Worm (Caenorhabditis elegans) whole organism, early embryonic: Measurements from ENCODE around the gene ZK1290.13.

Source experiments
- B0310.2 ChIP-seq: sonication (generic microtip); optimal IDR thresholded peaks from 2 replicates; lab custom pipeline; 2016; ENCODE audit warnings: mild to moderate bottlenecking, missing genetic modification characterization, missing compliant biosample characterization
- F13C5.2 ChIP-seq: sonication (generic microtip); optimal IDR thresholded peaks from 2 replicates; lab custom pipeline; 2017; ENCODE audit warnings: mild to moderate bottlenecking, missing genetic modification characterization, inconsistent platforms, missing compliant biosample characterization
- aly-1 ChIP-seq: sonication (generic microtip); optimal IDR thresholded peaks from 2 replicates; lab custom pipeline; 2016; ENCODE audit warnings: missing genetic modification characterization, missing compliant biosample characterization
- ama-1 ChIP-seq: fragments of 150-350 bp; optimal IDR thresholded peaks from 2 replicates; lab custom pipeline; 2014
- ceh-13 ChIP-seq: fragments of 200-800 bp; sonication (Bioruptor generic); optimal IDR thresholded peaks from 2 replicates; lab custom pipeline; 2018; ENCODE audit warnings: mild to moderate bottlenecking, missing genetic modification characterization, missing compliant biosample characterization
- ceh-36 ChIP-seq: sonication (generic microtip); optimal IDR thresholded peaks from 2 replicates; lab custom pipeline; 2016; ENCODE audit warnings: missing genetic modification characterization, inconsistent platforms, missing compliant biosample characterization
- ets-7 ChIP-seq: sonication (generic microtip); optimal IDR thresholded peaks from 2 replicates; lab custom pipeline; 2016; ENCODE audit warnings: missing genotype, missing genetic modification characterization, missing compliant biosample characterization
- flt-1 ChIP-seq: fragments of 200-800 bp; sonication (Bioruptor generic); IDR thresholded peaks from 2 replicates; pipeline ENCODE4 v1.3.6; 2022; ENCODE audit warnings: missing genetic modification characterization, missing compliant biosample characterization
- hmbx-1 ChIP-seq: sonication (generic microtip); optimal IDR thresholded peaks from 2 replicates; lab custom pipeline; 2016; ENCODE audit warnings: mild to moderate bottlenecking, missing genetic modification characterization, missing compliant biosample characterization
- hmg-4 ChIP-seq: fragments of 200-800 bp; sonication (Bioruptor generic); optimal IDR thresholded peaks from 2 replicates; lab custom pipeline; 2018; ENCODE audit warnings: mild to moderate bottlenecking, missing genetic modification characterization, missing compliant biosample characterization
- hnd-1 ChIP-seq: sonication (generic microtip); optimal IDR thresholded peaks from 2 replicates; lab custom pipeline; 2016; ENCODE audit warnings: missing genetic modification characterization, missing compliant biosample characterization
- pes-1 ChIP-seq: fragments of 200-800 bp; sonication (Bioruptor generic); IDR thresholded peaks from 2 replicates; pipeline ENCODE4 v1.3.6; 2022; ENCODE audit warnings: missing genetic modification reagents, missing genetic modification characterization, missing compliant biosample characterization
- scrt-1 ChIP-seq: fragments of 200-800 bp; sonication (Bioruptor generic); IDR thresholded peaks from 2 replicates; pipeline ENCODE4 v1.3.6; 2022; ENCODE audit warnings: missing genetic modification characterization, missing compliant biosample characterization
- sea-1 ChIP-seq: fragments of 200-800 bp; sonication (Bioruptor generic); conservative IDR thresholded peaks from 2 replicates; pipeline ENCODE4 v1.3.6; 2022; ENCODE audit warnings: missing genetic modification characterization, missing compliant biosample characterization
- tbx-11 ChIP-seq: fragments of 200-800 bp; sonication (Bioruptor generic); IDR thresholded peaks from 2 replicates; pipeline ENCODE4 v1.3.6; 2022; ENCODE audit warnings: missing genetic modification characterization, missing compliant biosample characterization
- tbx-37 ChIP-seq: fragments of 200-800 bp; sonication (Bioruptor generic); conservative IDR thresholded peaks from 2 replicates; pipeline ENCODE4 v1.3.6; 2022; ENCODE audit warnings: missing genetic modification reagents, missing genetic modification characterization, missing compliant biosample characterization
- tra-4 ChIP-seq: sonication (generic microtip); optimal IDR thresholded peaks from 2 replicates; lab custom pipeline; 2017; ENCODE audit warnings: missing genetic modification characterization, missing compliant biosample characterization

ZK1290.13 gene

ce11 chrII:7547269-7547668, 12.5 kb downstream of the ZK1290.13 start:
- TF ChIP-seq hmbx-1: no peak
- TF ChIP-seq ceh-13 (GFP tag; lab: Kevin White, UChicago): no peak
- TF ChIP-seq hmg-4 (GFP tag; lab: Kevin White, UChicago): no peak
- TF ChIP-seq pes-1 (GFP tag; lab: Robert Waterston, UW): no peak
- no peak for TF ChIP-seq F13C5.2 (tag; lab: Kevin White, UChicago)
- no peak for TF ChIP-seq sea-1
- TF ChIP-seq ceh-36 (tag; lab: Kevin White, UChicago): no peak
- no peak for TF ChIP-seq tra-4
- TF ChIP-seq scrt-1 (GFP tag; lab: Robert Waterston, UW): no peak
- TF ChIP-seq tbx-37 (GFP tag; lab: Robert Waterston, UW): no peak
- TF ChIP-seq flt-1 (GFP tag; lab: Robert Waterston, UW): no peak

DNA sequence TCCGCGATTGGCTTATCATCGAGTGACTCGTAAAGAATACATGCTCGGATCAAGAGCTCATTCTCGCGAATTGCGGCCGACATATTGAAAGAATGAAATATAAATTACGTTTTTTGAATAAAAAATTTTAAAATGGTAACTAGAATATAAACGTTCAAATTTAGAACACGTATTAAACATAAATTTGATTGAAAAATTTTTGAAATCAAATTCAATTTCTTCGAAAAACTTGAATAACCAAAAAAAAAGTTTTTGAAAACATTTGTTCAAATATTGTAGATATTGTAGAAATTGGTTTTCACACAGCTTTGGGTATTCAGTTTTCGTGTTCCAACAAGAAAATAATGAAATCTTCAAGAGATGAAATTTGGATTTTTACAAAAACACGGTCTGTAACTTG, 13.2 kb downstream of the ZK1290.13 start, which contains the start of gene fbxa-224:
fbxa-224 (minus strand) TSS at position 101 of the 400 bp plus-strand sequence.
- TF ChIP-seq F13C5.2 (tag; lab: Kevin White, UChicago) (no peak), ceh-36 (tag; lab: Kevin White, UChicago) (no peak), B0310.2 (tag; lab: Kevin White, UChicago) (no peak), ceh-13 (GFP tag; lab: Kevin White, UChicago) (no peak), flt-1 (GFP tag; lab: Robert Waterston, UW) (no peak), sea-1 (no peak), hmbx-1 (no peak), tbx-11 (GFP tag; lab: Robert Waterston, UW) (no peak), aly-1 (tag; lab: Kevin White, UChicago) (no peak)

DNA sequence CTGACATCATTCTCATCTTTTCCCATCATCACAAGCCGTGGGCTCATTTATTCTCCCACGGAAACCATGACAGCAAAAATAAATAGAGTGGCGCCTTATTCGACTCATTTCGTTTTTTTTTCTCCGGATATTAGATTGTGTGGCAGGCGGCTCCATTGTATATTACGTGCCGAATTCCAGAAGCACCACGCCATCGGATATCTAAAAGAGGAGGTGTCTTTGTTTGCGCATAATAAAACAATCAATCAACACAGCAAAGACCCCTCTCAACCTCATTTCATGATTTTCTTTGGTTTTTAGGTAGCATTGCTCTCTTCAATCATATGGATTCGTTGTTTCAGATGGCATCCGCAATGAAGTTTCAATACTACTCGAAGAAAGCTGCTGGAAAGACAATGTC, 14.2 kb downstream of the ZK1290.13 start, which contains the start of gene tph-1:
tph-1 (plus strand) TSS at position 301 of the 400 bp plus-strand sequence.
- TF ChIP-seq scrt-1 (GFP tag; lab: Robert Waterston, UW) (no peak), F13C5.2 (tag; lab: Kevin White, UChicago) (no peak), tbx-37 (GFP tag; lab: Robert Waterston, UW) (no peak)

DNA sequence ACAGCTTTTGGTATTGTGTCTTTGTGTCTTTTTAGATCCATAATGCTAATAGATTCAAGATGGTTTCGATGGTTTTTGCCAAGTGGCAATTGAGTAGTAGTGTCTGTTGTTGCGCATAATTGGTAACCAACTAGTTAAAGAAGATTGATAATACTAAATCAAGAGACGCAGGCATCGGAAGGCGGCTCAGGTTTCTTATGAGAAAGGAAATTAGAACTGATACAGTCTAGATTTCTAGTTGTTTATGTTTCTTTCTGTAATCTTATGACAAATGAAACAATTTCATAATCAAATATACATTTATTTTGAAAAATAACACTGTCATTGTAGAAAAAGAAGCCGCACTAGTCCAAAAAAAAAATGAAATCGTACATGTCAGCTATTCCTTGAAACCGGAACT, 19.0 kb downstream of the ZK1290.13 start, which contains the start of gene ZK1290.10:
ZK1290.10 (minus strand) TSS at position 101 of the 400 bp plus-strand sequence.
- TF ChIP-seq flt-1 (GFP tag; lab: Robert Waterston, UW) (no peak), hnd-1 (tag; lab: Kevin White, UChicago) (no peak), ceh-36 (tag; lab: Kevin White, UChicago) (no peak), hmg-4 (GFP tag; lab: Kevin White, UChicago) (no peak), F13C5.2 (tag; lab: Kevin White, UChicago) (no peak), tra-4 (no peak), ama-1 (no peak), scrt-1 (GFP tag; lab: Robert Waterston, UW) (no peak), aly-1 (tag; lab: Kevin White, UChicago) (no peak)

- TF ChIP-seq sea-1 (no peak), ceh-13 (GFP tag; lab: Kevin White, UChicago) (no peak), ama-1 (no peak), hmg-4 (GFP tag; lab: Kevin White, UChicago) (no peak), F13C5.2 (tag; lab: Kevin White, UChicago) (no peak)
Measured at ce11 chrII:7554716-7555247, 20.0 kb downstream of the ZK1290.13 start.

DNA sequence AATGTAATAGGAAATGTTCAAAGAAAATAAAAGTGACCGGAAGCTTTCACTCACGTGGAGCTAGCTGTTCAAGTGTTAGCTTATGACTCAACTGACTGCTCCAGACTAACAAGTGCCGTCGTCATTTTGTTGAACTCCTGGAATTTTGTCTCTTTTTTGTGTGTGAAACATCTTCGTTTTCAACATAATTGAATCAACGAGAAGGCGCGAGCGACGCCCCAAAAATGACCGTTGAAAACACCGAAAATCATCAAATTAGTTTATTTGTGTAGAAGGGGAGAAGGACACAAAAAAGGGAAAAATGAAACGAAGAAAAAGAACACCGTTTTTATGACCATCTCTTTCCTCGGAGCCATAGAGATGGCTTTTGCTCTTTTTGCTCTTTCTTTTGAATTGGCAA, 20.6 kb downstream of the ZK1290.13 start, which contains the start of gene ZK1290.14:
ZK1290.14 (minus strand) TSS at position 139 of the 400 bp plus-strand sequence.
- TF ChIP-seq hmg-4 (GFP tag; lab: Kevin White, UChicago): no peak

DNA sequence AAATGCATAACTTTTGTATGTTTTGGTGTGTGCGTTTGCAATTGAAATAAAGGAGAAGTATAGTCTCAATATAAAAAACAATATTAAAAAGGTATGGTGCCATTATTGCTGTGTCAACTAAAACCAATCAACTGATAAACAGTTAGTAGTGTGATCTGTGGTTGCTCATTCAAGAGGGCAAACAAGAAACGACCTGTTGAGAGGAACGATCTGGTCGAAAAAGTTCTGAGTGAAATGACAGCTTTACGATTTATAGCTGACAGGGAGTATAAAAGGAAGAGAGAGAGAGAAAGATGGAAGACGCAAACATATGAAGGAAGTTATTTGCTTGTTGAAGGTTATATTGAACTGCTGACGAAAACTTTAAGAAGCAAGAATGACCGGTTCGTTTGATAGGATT, 23.2 kb downstream of the ZK1290.13 start:
- no peak for TF ChIP-seq tra-4
- TF ChIP-seq ets-7 (tag; lab: Kevin White, UChicago): no peak
- TF ChIP-seq scrt-1 (GFP tag; lab: Robert Waterston, UW): no peak
- TF ChIP-seq ceh-13 (GFP tag; lab: Kevin White, UChicago): no peak
- TF ChIP-seq hmg-4 (GFP tag; lab: Kevin White, UChicago): no peak
- no peak for TF ChIP-seq hmbx-1
- TF ChIP-seq sea-1: no peak
- no peak for TF ChIP-seq pes-1 (GFP tag; lab: Robert Waterston, UW)
- no peak for TF ChIP-seq flt-1 (GFP tag; lab: Robert Waterston, UW)

ce11 chrII:7558864-7559263, 24.1 kb downstream of the ZK1290.13 start:
- TF ChIP-seq B0310.2 (tag; lab: Kevin White, UChicago): no peak

DNA sequence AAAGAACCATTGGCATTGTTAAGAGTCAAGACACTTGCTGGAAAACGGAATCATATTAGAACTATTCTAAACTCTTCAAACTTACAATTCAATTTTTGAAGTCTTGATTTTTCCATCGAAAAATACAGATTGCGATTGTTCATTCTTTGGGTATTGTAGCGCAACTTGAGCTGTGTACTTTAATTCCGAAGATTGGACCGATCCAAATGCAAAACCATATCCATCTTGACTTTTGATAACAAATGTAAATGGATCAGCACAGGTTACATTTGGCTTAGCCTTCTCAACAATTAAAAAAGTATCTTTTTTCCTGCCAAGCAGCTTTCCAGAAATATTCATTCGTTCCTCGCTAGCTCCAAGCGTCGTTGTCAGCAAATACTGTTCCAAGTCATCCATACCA, 26.0 kb downstream of the ZK1290.13 start:
- no peak for TF ChIP-seq tbx-37 (GFP tag; lab: Robert Waterston, UW)
- TF ChIP-seq F13C5.2 (tag; lab: Kevin White, UChicago): no peak
- TF ChIP-seq ceh-36 (tag; lab: Kevin White, UChicago): no peak
- TF ChIP-seq tra-4: no peak
- no peak for TF ChIP-seq aly-1 (tag; lab: Kevin White, UChicago)
- TF ChIP-seq hmbx-1: no peak
- TF ChIP-seq flt-1 (GFP tag; lab: Robert Waterston, UW): no peak
